Worm (Caenorhabditis elegans): ENCODE data around the gene gfi-1.
A peak's percentile ranks its signal among the peaks of the same experiment; 100 is the strongest.

gfi-1 gene

DNA sequence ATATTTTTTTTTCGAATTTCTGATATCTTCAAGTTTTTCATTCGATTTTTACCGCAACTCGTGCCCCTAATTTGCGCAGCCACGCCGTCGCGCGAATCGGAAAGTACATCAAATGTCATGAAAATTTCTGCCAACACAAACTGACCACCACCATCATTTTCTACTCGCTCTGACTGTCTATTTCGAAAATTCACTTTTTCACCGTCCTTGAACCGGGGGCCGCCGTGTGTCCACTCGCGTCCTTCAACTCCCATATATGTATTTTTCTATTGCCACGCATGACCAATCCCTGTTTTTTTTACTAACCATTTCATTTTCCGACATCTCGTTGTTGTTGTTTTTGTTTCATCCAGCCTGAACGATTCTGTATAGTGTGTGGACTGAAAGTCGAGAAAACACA, 50.1 kb downstream of the gfi-1 start (continued):
- TF ChIP-seq xbp-1 (tag; optimal IDR thresholded peaks at IDR 0.05), result no peak
- TF ChIP-seq C16A3.4 (tag; optimal IDR thresholded peaks at IDR 0.05), result no peak
- no peak for TF ChIP-seq hlh-17 (GFP tag; optimal IDR thresholded peaks at IDR 0.05; ENCODE audit: borderline replicate concordance)
- TF ChIP-seq unc-98 (GFP tag; IDR thresholded peaks at IDR 0.05), result no peak
- TF ChIP-seq blmp-1 (tag; optimal IDR thresholded peaks at IDR 0.05), result peak; percentile 97
- no peak for TF ChIP-seq efl-3 (GFP tag; optimal IDR thresholded peaks at IDR 0.05)
- TF ChIP-seq sup-37 (GFP tag; optimal IDR thresholded peaks at IDR 0.05), result no peak
- TF ChIP-seq ces-1 (GFP tag; optimal IDR thresholded peaks at IDR 0.05), result no peak
- TF ChIP-seq ztf-11 (tag; optimal IDR thresholded peaks at IDR 0.05), result no peak
- TF ChIP-seq fos-1 (tag; optimal IDR thresholded peaks at IDR 0.05), result no peak
- TF ChIP-seq mef-2 (tag; optimal IDR thresholded peaks at IDR 0.05), result no peak
- no peak for TF ChIP-seq egl-27 (tag; optimal IDR thresholded peaks at IDR 0.05)
- peak; percentile 6 for TF ChIP-seq unc-130 (tag; optimal IDR thresholded peaks at IDR 0.05)
- no peak for TF ChIP-seq Y116A8C.19 (tag; optimal IDR thresholded peaks at IDR 0.05; ENCODE audit: borderline replicate concordance)
- TF ChIP-seq pag-3 (tag; optimal IDR thresholded peaks at IDR 0.05; ENCODE audit: borderline replicate concordance, insufficient read depth), result no peak
- TF ChIP-seq lin-39 (tag; optimal IDR thresholded peaks at IDR 0.05), result no peak
- TF ChIP-seq mep-1 (tag; optimal IDR thresholded peaks at IDR 0.05), result peak; percentile 26
- no peak for TF ChIP-seq alr-1 (tag; optimal IDR thresholded peaks at IDR 0.05; ENCODE audit: borderline replicate concordance)
- TF ChIP-seq swsn-7 (tag; optimal IDR thresholded peaks at IDR 0.05), result no peak
- no peak for TF ChIP-seq lin-15B (tag; optimal IDR thresholded peaks at IDR 0.05)
- TF ChIP-seq ceh-63 (GFP tag; optimal IDR thresholded peaks at IDR 0.05), result no peak
- TF ChIP-seq unc-62 (GFP tag; optimal IDR thresholded peaks at IDR 0.05), result no peak
- no peak for TF ChIP-seq ceh-90 (tag; optimal IDR thresholded peaks at IDR 0.05)
- TF ChIP-seq unc-86 (tag; optimal IDR thresholded peaks at IDR 0.05), result no peak
- TF ChIP-seq nhr-47 (tag; optimal IDR thresholded peaks at IDR 0.05), result no peak
- no peak for TF ChIP-seq lir-3 (tag; optimal IDR thresholded peaks at IDR 0.05; ENCODE audit: poor library complexity)
- TF ChIP-seq fkh-4 (tag; optimal IDR thresholded peaks at IDR 0.05; ENCODE audit: borderline replicate concordance), result no peak
- no peak for TF ChIP-seq nhr-84 (tag; optimal IDR thresholded peaks at IDR 0.05)
- no peak for TF ChIP-seq lin-13 (GFP tag; optimal IDR thresholded peaks at IDR 0.05)
- no peak for TF ChIP-seq nhr-11 (tag; optimal IDR thresholded peaks at IDR 0.05)
- no peak for TF ChIP-seq nhr-76 (tag; optimal IDR thresholded peaks at IDR 0.05)
- TF ChIP-seq nhr-85 (tag), result peak; percentile 30
- no peak for TF ChIP-seq jun-1 (tag; optimal IDR thresholded peaks at IDR 0.05)
- TF ChIP-seq lin-14 (GFP tag; optimal IDR thresholded peaks at IDR 0.05), result peak; percentile 78
- TF ChIP-seq mab-9 (GFP tag; IDR thresholded peaks at IDR 0.05), result no peak
- TF ChIP-seq irx-1 (tag; optimal IDR thresholded peaks at IDR 0.05), result no peak
- TF ChIP-seq elt-2 (tag; optimal IDR thresholded peaks at IDR 0.05), result no peak
- TF ChIP-seq hpl-2 (GFP tag; optimal IDR thresholded peaks at IDR 0.05), result no peak
- TF ChIP-seq dsc-1 (tag; optimal IDR thresholded peaks at IDR 0.05), result no peak
- TF ChIP-seq snu-23 (GFP tag; optimal IDR thresholded peaks at IDR 0.05), result peak; percentile 41
- no peak for TF ChIP-seq snpc-4 (tag; optimal IDR thresholded peaks at IDR 0.05)
- TF ChIP-seq zag-1 (tag; optimal IDR thresholded peaks at IDR 0.05), result no peak
- no peak for TF ChIP-seq tlp-1 (tag; optimal IDR thresholded peaks at IDR 0.05)
- no peak for TF ChIP-seq dpl-1 (GFP tag; optimal IDR thresholded peaks at IDR 0.05)
- TF ChIP-seq ztf-4 (tag; optimal IDR thresholded peaks at IDR 0.05), result no peak
- no peak for TF ChIP-seq unc-30 (tag; optimal IDR thresholded peaks at IDR 0.05)
- peak; percentile 58 for TF ChIP-seq nhr-20 (tag; optimal IDR thresholded peaks at IDR 0.05)
- TF ChIP-seq nhr-19 (GFP tag; conservative IDR thresholded peaks at IDR 0.05), result peak; percentile 13
- no peak for TF ChIP-seq zip-4 (GFP tag; optimal IDR thresholded peaks at IDR 0.05)
- TF ChIP-seq nhr-28 (tag; optimal IDR thresholded peaks at IDR 0.05), result no peak
- TF ChIP-seq elt-3 (tag; optimal IDR thresholded peaks at IDR 0.05), result no peak
- TF ChIP-seq nhr-71 (tag; optimal IDR thresholded peaks at IDR 0.05), result peak; percentile 34
- no peak for TF ChIP-seq isw-1 (GFP tag; IDR thresholded peaks at IDR 0.05)

Measured in whole organism, L1 larva.